Fruit fly (Drosophila melanogaster) whole organism, embryonic: ENCODE data around the gene snz.
A peak's percentile ranks its signal among the peaks of the same experiment; 100 is the strongest.

ENCODE experiments used
- Adf1 ChIP-seq: fragments of 200-800 bp; sonication (Bioruptor generic); IDR thresholded peaks from 2 replicates; pipeline ENCODE4 v1.3.6; 2022; ENCODE audit warnings: missing biosample characterization, missing genetic modification characterization
- Aef1 ChIP-seq: fragments of 200-800 bp; sonication (Bioruptor generic); IDR thresholded peaks from 3 replicates; pipeline ENCODE4 v1.3.6; 2022; ENCODE audit warnings: missing biosample characterization, missing genetic modification characterization
- CG10565 ChIP-seq: fragments of 200-800 bp; sonication (Bioruptor generic); optimal IDR thresholded peaks from 3 replicates; lab custom pipeline; 2016; ENCODE audit warnings: missing biosample characterization, mild to moderate bottlenecking, missing genetic modification characterization
- CG1529 ChIP-seq: fragments of 200-800 bp; sonication (Bioruptor generic); optimal IDR thresholded peaks from 3 replicates; lab custom pipeline; 2018; ENCODE audit warnings: missing biosample characterization, missing genetic modification characterization
- CG1602 ChIP-seq: fragments of 200-800 bp; sonication (Bioruptor generic); optimal IDR thresholded peaks from 3 replicates; lab custom pipeline; 2016; ENCODE audit warnings: missing biosample characterization, missing genetic modification characterization
- CG16863 ChIP-seq: fragments of 200-800 bp; sonication (Bioruptor generic); optimal IDR thresholded peaks from 3 replicates; lab custom pipeline; 2016; ENCODE audit warnings: missing biosample characterization, missing genetic modification characterization
- CG17385 ChIP-seq: fragments of 200-800 bp; sonication (Bioruptor generic); optimal IDR thresholded peaks from 3 replicates; lab custom pipeline; 2018; ENCODE audit warnings: missing biosample characterization, mild to moderate bottlenecking, missing genetic modification characterization
- CG17568 ChIP-seq: fragments of 200-800 bp; sonication (Bioruptor generic); optimal IDR thresholded peaks from 2 replicates; lab custom pipeline; 2018; ENCODE audit warnings: missing biosample characterization, mild to moderate bottlenecking, missing genetic modification characterization, moderate library complexity
- CG18476 ChIP-seq: fragments of 200-800 bp; sonication (Bioruptor generic); optimal IDR thresholded peaks from 2 replicates; lab custom pipeline; 2016; ENCODE audit warnings: missing biosample characterization, mild to moderate bottlenecking, missing genetic modification characterization
- CG2875 ChIP-seq: fragments of 200-800 bp; sonication (Bioruptor generic); optimal IDR thresholded peaks from 2 replicates; lab custom pipeline; 2017; ENCODE audit warnings: missing biosample characterization, mild to moderate bottlenecking, missing genetic modification characterization, missing genetic modification reagents
- CG32772 ChIP-seq: fragments of 200-800 bp; sonication (Bioruptor generic); IDR thresholded peaks from 2 replicates; pipeline ENCODE4 v1.3.6; 2022; ENCODE audit warnings: missing biosample characterization, missing genetic modification characterization
- CG3407 ChIP-seq: fragments of 200-800 bp; sonication (Bioruptor generic); optimal IDR thresholded peaks from 2 replicates; lab custom pipeline; 2018; ENCODE audit warnings: missing biosample characterization, mild to moderate bottlenecking, missing genetic modification characterization
- CG4328 ChIP-seq: fragments of 200-800 bp; sonication (Bioruptor generic); optimal IDR thresholded peaks from 3 replicates; lab custom pipeline; 2017; ENCODE audit warnings: missing biosample characterization, missing genetic modification reagents, missing genetic modification characterization
- CG43689 ChIP-seq: fragments of 200-800 bp; sonication (Bioruptor generic); IDR thresholded peaks from 2 replicates; pipeline ENCODE4 v1.3.6; 2022; ENCODE audit warnings: missing biosample characterization, missing genetic modification characterization
- CG6254 ChIP-seq: fragments of 200-800 bp; sonication (Bioruptor generic); optimal IDR thresholded peaks from 3 replicates; lab custom pipeline; 2017; ENCODE audit warnings: mild to moderate bottlenecking, missing biosample characterization, missing genetic modification reagents, missing genetic modification characterization
- CG7357 ChIP-seq: fragments of 200-800 bp; sonication (Bioruptor generic); IDR thresholded peaks from 3 replicates; pipeline ENCODE4 v1.3.6; 2022; ENCODE audit warnings: missing biosample characterization, missing genetic modification characterization
- CG7372 ChIP-seq: fragments of 200-800 bp; sonication (Bioruptor generic); IDR thresholded peaks from 2 replicates; pipeline ENCODE4 v1.3.6; 2022; ENCODE audit warnings: missing biosample characterization, missing genetic modification characterization
- CG8089 ChIP-seq: fragments of 200-800 bp; sonication (Bioruptor generic); optimal IDR thresholded peaks from 3 replicates; lab custom pipeline; 2016; ENCODE audit warnings: missing biosample characterization, missing genetic modification characterization
- CG9797 ChIP-seq: fragments of 200-800 bp; sonication (Bioruptor generic); optimal IDR thresholded peaks from 3 replicates; lab custom pipeline; 2018; ENCODE audit warnings: missing biosample characterization, mild to moderate bottlenecking, missing genetic modification characterization
- CTCF ChIP-seq: fragments of 200-800 bp; sonication (Bioruptor generic); optimal IDR thresholded peaks from 2 replicates; lab custom pipeline; 2017; ENCODE audit warnings: missing biosample characterization, mild to moderate bottlenecking, missing genetic modification characterization, moderate library complexity
- D ChIP-seq, 2 experiments: fragments of 200-800 bp in 1 of 2; fragments of >200 bp in 1 of 2; sonication (Bioruptor generic) in 1 of 2; optimal IDR thresholded peaks; 2 replicates in 1 of 2; 3 replicates in 1 of 2; lab custom pipeline; 2017; ENCODE audit warnings: mild to moderate bottlenecking in 1 of 2, missing biosample characterization in 1 of 2, missing genetic modification characterization in 1 of 2, missing genetic modification reagents in 1 of 2
- HmgD ChIP-seq: fragments of 200-800 bp; sonication (Bioruptor generic); optimal IDR thresholded peaks from 3 replicates; lab custom pipeline; 2016; ENCODE audit warnings: missing biosample characterization, missing genetic modification characterization
- Med ChIP-seq: fragments of 200-800 bp; sonication (Bioruptor generic); peaks from one replicate; lab custom pipeline; 2016; ENCODE audit warnings: missing biosample characterization, missing genetic modification characterization, mild to moderate bottlenecking, inconsistent platforms, moderate library complexity
- Neu2 ChIP-seq: fragments of 200-800 bp; sonication (Bioruptor generic); optimal IDR thresholded peaks from 3 replicates; lab custom pipeline; 2016; ENCODE audit warnings: missing biosample characterization, missing genetic modification characterization, borderline replicate concordance
- Nf-YB ChIP-seq: fragments of 200-800 bp; sonication (Bioruptor generic); optimal IDR thresholded peaks from 3 replicates; lab custom pipeline; 2019; ENCODE audit warnings: missing biosample characterization, mild to moderate bottlenecking, missing genetic modification characterization, moderate library complexity
- Pdp1 ChIP-seq, 2 experiments: fragments of 200-800 bp; sonication (Bioruptor generic); optimal IDR thresholded peaks; 3 replicates each; lab custom pipeline; 2016; ENCODE audit warnings: missing biosample characterization in 2 of 2, missing genetic modification characterization in 2 of 2, mild to moderate bottlenecking in 1 of 2, moderate library complexity in 1 of 2
- Rfx ChIP-seq: fragments of 200-800 bp; sonication (Bioruptor generic); IDR thresholded peaks from 2 replicates; pipeline ENCODE4 v1.3.6; 2022; ENCODE audit warnings: missing biosample characterization, missing genetic modification characterization
- Sry-δ ChIP-seq: fragments of 200-800 bp; sonication (Bioruptor generic); optimal IDR thresholded peaks from 2 replicates; lab custom pipeline; 2016; ENCODE audit warnings: missing biosample characterization, missing genetic modification characterization
- TFAM ChIP-seq: fragments of 200-800 bp; sonication (Bioruptor generic); optimal IDR thresholded peaks from 2 replicates; lab custom pipeline; 2017; ENCODE audit warnings: missing biosample characterization, missing genetic modification characterization, inconsistent platforms
- Xbp1 ChIP-seq: fragments of 200-800 bp; sonication (Bioruptor generic); optimal IDR thresholded peaks from 3 replicates; lab custom pipeline; 2016; ENCODE audit warnings: missing biosample characterization, mild to moderate bottlenecking, missing genetic modification characterization
- YL-1 ChIP-seq: fragments of 200-800 bp; sonication (Bioruptor generic); optimal IDR thresholded peaks from 3 replicates; lab custom pipeline; 2017; ENCODE audit warnings: missing biosample characterization, mild to moderate bottlenecking, missing genetic modification characterization
- bab2 ChIP-seq: fragments of 200-800 bp; sonication (Bioruptor generic); optimal IDR thresholded peaks from 2 replicates; lab custom pipeline; 2016; ENCODE audit warnings: missing biosample characterization, missing genetic modification characterization
- chn ChIP-seq: fragments of 200-800 bp; sonication (Bioruptor generic); optimal IDR thresholded peaks from 2 replicates; lab custom pipeline; 2016; ENCODE audit warnings: missing biosample characterization, missing genetic modification characterization
- ci ChIP-seq: fragments of 200-800 bp; sonication (Bioruptor generic); IDR thresholded peaks from 3 replicates; pipeline ENCODE4 v1.3.6; 2022; ENCODE audit warnings: missing biosample characterization, missing genetic modification characterization
- dan ChIP-seq: fragments of 200-800 bp; sonication (Bioruptor generic); IDR thresholded peaks from 2 replicates; pipeline ENCODE4 v1.3.6; 2022; ENCODE audit warnings: missing biosample characterization, missing genetic modification characterization
- danr ChIP-seq: fragments of 200-800 bp; sonication (Bioruptor generic); IDR thresholded peaks from 2 replicates; pipeline ENCODE4 v1.3.6; 2022; ENCODE audit warnings: missing biosample characterization, missing genetic modification characterization
- dmrt11E ChIP-seq: fragments of 200-800 bp; sonication (Bioruptor generic); optimal IDR thresholded peaks from 3 replicates; lab custom pipeline; 2018; ENCODE audit warnings: missing biosample characterization, mild to moderate bottlenecking, missing genetic modification characterization, moderate library complexity
- ewg ChIP-seq: fragments of 200-800 bp; sonication (Bioruptor generic); optimal IDR thresholded peaks from 3 replicates; lab custom pipeline; 2017; ENCODE audit warnings: mild to moderate bottlenecking, missing biosample characterization, missing genetic modification reagents, missing genetic modification characterization
- gcm2 ChIP-seq: fragments of 200-800 bp; sonication (Bioruptor generic); optimal IDR thresholded peaks from 2 replicates; lab custom pipeline; 2016; ENCODE audit warnings: missing biosample characterization, missing genetic modification characterization
- grau ChIP-seq: fragments of 200-800 bp; optimal IDR thresholded peaks from 3 replicates; lab custom pipeline; 2019; ENCODE audit warnings: missing biosample characterization, mild to moderate bottlenecking, missing genetic modification characterization, moderate library complexity
- h ChIP-seq: fragments of >200 bp; optimal IDR thresholded peaks from 2 replicates; lab custom pipeline; 2017
- ham ChIP-seq: fragments of 200-800 bp; sonication (Bioruptor generic); IDR thresholded peaks from 2 replicates; pipeline ENCODE4 v1.3.6; 2022; ENCODE audit warnings: missing biosample characterization, missing genetic modification characterization
- inv ChIP-seq: fragments of 200-800 bp; sonication (Bioruptor generic); IDR thresholded peaks from 2 replicates; pipeline ENCODE4 v1.3.6; 2022; ENCODE audit warnings: missing biosample characterization, missing genetic modification characterization; ENCODE audit not compliant: partially characterized antibody
- ken ChIP-seq: fragments of 200-800 bp; sonication (Bioruptor generic); IDR thresholded peaks from 3 replicates; pipeline ENCODE4 v1.3.6; 2022; ENCODE audit warnings: missing biosample characterization, missing genetic modification characterization
- lmd ChIP-seq: fragments of 200-800 bp; sonication (Bioruptor generic); IDR thresholded peaks from 2 replicates; pipeline ENCODE4 v1.3.6; 2022; ENCODE audit warnings: missing biosample characterization, missing genetic modification characterization
- lola ChIP-seq, 3 experiments: fragments of >200 bp in 2 of 3; fragments of 200-800 bp in 1 of 3; sonication (Bioruptor generic) in 1 of 3; optimal IDR thresholded peaks; 2 replicates each; lab custom pipeline; 2017 to 2019; ENCODE audit warnings: missing biosample characterization in 3 of 3, missing genetic modification characterization in 3 of 3, mild to moderate bottlenecking in 1 of 3, moderate library complexity in 1 of 3
- oc ChIP-seq: fragments of 200-800 bp; sonication (Bioruptor generic); optimal IDR thresholded peaks from 2 replicates; lab custom pipeline; 2018; ENCODE audit warnings: missing biosample characterization, mild to moderate bottlenecking, missing genetic modification characterization, moderate library complexity
- sug ChIP-seq: fragments of 200-800 bp; optimal IDR thresholded peaks from 2 replicates; lab custom pipeline; 2019; ENCODE audit warnings: missing biosample characterization, mild to moderate bottlenecking, missing genetic modification characterization, moderate library complexity
- tap ChIP-seq: fragments of 200-800 bp; optimal IDR thresholded peaks from 3 replicates; lab custom pipeline; 2019; ENCODE audit warnings: missing biosample characterization, mild to moderate bottlenecking, missing genetic modification characterization, moderate library complexity
- yki ChIP-seq: fragments of >200 bp; optimal IDR thresholded peaks from 3 replicates; lab custom pipeline; 2018
- zfh2 ChIP-seq: fragments of 200-800 bp; sonication (Bioruptor generic); optimal IDR thresholded peaks from 2 replicates; lab custom pipeline; 2016; ENCODE audit warnings: missing biosample characterization, missing genetic modification characterization

Gene snz

DNA sequence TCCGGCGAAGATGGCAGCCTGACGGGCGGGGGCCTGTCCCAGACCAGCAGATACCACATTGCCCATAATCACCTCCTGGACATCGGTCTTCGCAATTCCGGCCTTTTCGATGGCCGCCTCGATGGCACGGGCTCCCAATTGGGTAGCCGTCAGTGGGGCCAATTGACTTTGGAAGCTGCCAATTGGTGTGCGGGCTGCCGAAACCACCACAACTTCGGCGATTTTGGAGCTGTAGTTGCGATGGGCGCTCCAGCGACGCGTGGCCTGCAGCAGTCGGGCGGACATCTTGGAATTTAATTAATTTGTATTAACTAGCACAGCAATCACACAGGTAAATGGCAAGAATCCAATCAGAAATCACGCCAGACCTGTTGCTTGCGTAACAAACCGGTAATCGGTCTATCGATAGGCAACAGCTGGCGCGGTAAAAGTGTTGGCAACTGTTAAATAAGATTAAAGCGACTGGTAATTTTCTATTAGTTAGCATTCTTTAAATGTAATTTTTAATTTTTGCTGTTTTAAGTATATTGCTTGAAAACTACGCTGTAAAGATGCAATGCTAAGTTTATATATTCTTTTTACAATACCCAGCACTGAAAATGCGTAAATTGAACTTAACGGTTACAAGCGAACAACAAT is 23.4 kb upstream of the snz start, which contains the start of gene Acat1 (continued):
- TF ChIP-seq inv (GFP tag; lab: Robert Waterston, UW) = peak; percentile 25; the same call in 1 of the 2 replicates
- no peak for TF ChIP-seq dan
- TF ChIP-seq CG43689 (GFP tag; lab: Robert Waterston, UW) = no peak
- TF ChIP-seq sug = no peak
- no peak for TF ChIP-seq CG8089 (GFP tag; lab: Kevin White, UChicago)
- TF ChIP-seq lmd (GFP tag; lab: Robert Waterston, UW) = 0 out of 2 replicates have a peak, but pooled peaks have one; percentile 31
- TF ChIP-seq bab2 = peak; percentile 35
- peak; percentile 65 for TF ChIP-seq YL-1 (GFP tag; lab: Kevin White, UChicago)
- 0 out of 2 replicates have a peak, but pooled peaks have one; percentile 5 for TF ChIP-seq CG32772
- no peak for TF ChIP-seq yki (lab: Kevin White, UChicago)
- TF ChIP-seq chn = peak; percentile 53
- peak; percentile 27 for TF ChIP-seq tap (tag; lab: Kevin White, UChicago)
- TF ChIP-seq Nf-YB = peak; percentile 39
- TF ChIP-seq Adf1 (GFP tag; lab: Robert Waterston, UW) = no peak
- no peak for TF ChIP-seq ham (GFP tag; lab: Robert Waterston, UW)
- peak; percentile 17 for TF ChIP-seq ewg
- TF ChIP-seq grau (tag; lab: Kevin White, UChicago) = peak; percentile 41
- no peak for TF ChIP-seq CG10565 (GFP tag; lab: Kevin White, UChicago)
- no peak for TF ChIP-seq CG6254 (GFP tag; lab: Kevin White, UChicago)
- TF ChIP-seq HmgD (GFP tag; lab: Kevin White, UChicago) = peak; percentile 29
- no peak for TF ChIP-seq TFAM (GFP tag; lab: Kevin White, UChicago)
- TF ChIP-seq Rfx (GFP tag; lab: Robert Waterston, UW) = peak; percentile 72
- peak; percentile 76; the same call in 1 of the 3 replicates for TF ChIP-seq ken (GFP tag; lab: Robert Waterston, UW)
- peak; percentile 56 for TF ChIP-seq Xbp1 (GFP tag; lab: Kevin White, UChicago)
- TF ChIP-seq CG3407 (GFP tag; lab: Kevin White, UChicago) = peak; percentile 33
- peak; percentile 64 for TF ChIP-seq CG18476
- no peak for TF ChIP-seq CG7357 (GFP tag; lab: Robert Waterston, UW)
- peak; percentile 44 for TF ChIP-seq CG1602 (GFP tag; lab: Kevin White, UChicago)
- TF ChIP-seq gcm2 = no peak
- TF ChIP-seq Sry-δ (GFP tag; lab: Kevin White, UChicago) = peak; percentile 42
- TF ChIP-seq Med (GFP tag; lab: Kevin White, UChicago) = peak; percentile 94
- no peak for TF ChIP-seq Neu2 (GFP tag; lab: Kevin White, UChicago)
- no peak for TF ChIP-seq CG2875 (GFP tag; lab: Kevin White, UChicago)
- TF ChIP-seq CG7372 = peak; percentile 34; the same call in 1 of the 2 replicates
- no peak for TF ChIP-seq CG1529 (GFP tag; lab: Kevin White, UChicago)
- TF ChIP-seq CG9797 (GFP tag; lab: Kevin White, UChicago) = no peak
- no peak for TF ChIP-seq CG17385 (GFP tag; lab: Kevin White, UChicago)
- TF ChIP-seq CG16863 = no peak
- TF ChIP-seq lola (GFP tag; optimal IDR thresholded peaks at IDR 0.05; lab: Kevin White, UChicago) = peak in 1 of 3 experiments; percentile 30
- TF ChIP-seq oc (tag; lab: Kevin White, UChicago) = no peak
- peak; percentile 48 to 100 for TF ChIP-seq Pdp1 (GFP tag; optimal IDR thresholded peaks at IDR 0.05; lab: Kevin White, UChicago)
- no peak for TF ChIP-seq danr (GFP tag; lab: Robert Waterston, UW)
- TF ChIP-seq CTCF (GFP tag; lab: Kevin White, UChicago) = no peak
- TF ChIP-seq ci (GFP tag; lab: Robert Waterston, UW) = peak; percentile 76
- no peak for TF ChIP-seq CG17568 (GFP tag; lab: Kevin White, UChicago)
- TF ChIP-seq D (optimal IDR thresholded peaks at IDR 0.05; lab: Kevin White, UChicago) = no peak
- TF ChIP-seq D (GFP tag; optimal IDR thresholded peaks at IDR 0.05; lab: Kevin White, UChicago) = no peak
- TF ChIP-seq Aef1 (GFP tag; lab: Robert Waterston, UW) = 0 out of 3 replicates have a peak, but pooled peaks have one; percentile 16
- no peak for TF ChIP-seq CG4328 (GFP tag; lab: Kevin White, UChicago)
- TF ChIP-seq h = no peak
- peak; percentile 51 for TF ChIP-seq dmrt11E (tag; lab: Kevin White, UChicago)
- TF ChIP-seq zfh2 (GFP tag; lab: Kevin White, UChicago) = peak; percentile 77
